Fruit fly (Drosophila melanogaster): Measurements from ENCODE around the gene CG7546.

Gene CG7546

dm6 chr3L:7521847-7522246 lies 11.1 kb downstream of the CG7546 start:
- peak; percentile 16 for TF ChIP-seq kay (GFP tag; ENCODE audit: borderline replicate concordance)
- TF ChIP-seq cic (GFP tag; optimal IDR thresholded peaks at IDR 0.05) = no peak

dm6 chr3L:7527661-7528379 lies 17.0 kb downstream of the CG7546 start:
- TF ChIP-seq kay (GFP tag; ENCODE audit: borderline replicate concordance) = peak; percentile 82
- TF ChIP-seq cnc (optimal IDR thresholded peaks at IDR 0.05) = no peak
- no peak for TF ChIP-seq CG7101 (tag; optimal IDR thresholded peaks at IDR 0.05)
- TF ChIP-seq toe (GFP tag; optimal IDR thresholded peaks at IDR 0.05) = no peak
- no peak for TF ChIP-seq CG33017 (tag; optimal IDR thresholded peaks at IDR 0.05)
- no peak for TF ChIP-seq CG14711 (tag; optimal IDR thresholded peaks at IDR 0.05)

- no peak for TF ChIP-seq CG5204 (GFP tag; optimal IDR thresholded peaks at IDR 0.05)
- TF ChIP-seq CG14711 (tag; optimal IDR thresholded peaks at IDR 0.05) = peak; percentile 45
- no peak for TF ChIP-seq Clk (GFP tag; optimal IDR thresholded peaks at IDR 0.05)
- TF ChIP-seq cic (GFP tag; optimal IDR thresholded peaks at IDR 0.05) = no peak
- no peak for TF ChIP-seq pad (GFP tag; optimal IDR thresholded peaks at IDR 0.05)
- no peak for TF ChIP-seq CG33017 (tag; optimal IDR thresholded peaks at IDR 0.05)
- TF ChIP-seq CG11617 (GFP tag; optimal IDR thresholded peaks at IDR 0.05) = no peak
- peak; percentile 68 for TF ChIP-seq kay (GFP tag; ENCODE audit: borderline replicate concordance)
- TF ChIP-seq Hr96 (GFP tag; optimal IDR thresholded peaks at IDR 0.05) = peak; percentile 4
- no peak for TF ChIP-seq Crg-1 (GFP tag; optimal IDR thresholded peaks at IDR 0.05)
- TF ChIP-seq bab1 (GFP tag; optimal IDR thresholded peaks at IDR 0.05) = no peak
- peak; percentile 24 for TF ChIP-seq CG12768 (GFP tag; optimal IDR thresholded peaks at IDR 0.05)
- peak; percentile 38 for TF ChIP-seq CG7101 (tag; optimal IDR thresholded peaks at IDR 0.05)
- TF ChIP-seq toe (GFP tag; optimal IDR thresholded peaks at IDR 0.05) = peak; percentile 51
- TF ChIP-seq cnc (optimal IDR thresholded peaks at IDR 0.05) = peak in 1 of 2 experiments; percentile 66
- no peak for TF ChIP-seq Mnt (GFP tag; optimal IDR thresholded peaks at IDR 0.05)
Observed at dm6 chr3L:7528380-7529080, 17.7 kb downstream of the CG7546 start, which contains the start of gene lqf. lqf (plus strand) TSS chr3L:7528780.

- TF ChIP-seq toe (GFP tag; optimal IDR thresholded peaks at IDR 0.05) = no peak
- TF ChIP-seq CG12768 (GFP tag; optimal IDR thresholded peaks at IDR 0.05) = peak; percentile 20
- TF ChIP-seq Crg-1 (GFP tag; optimal IDR thresholded peaks at IDR 0.05) = no peak
- TF ChIP-seq CG11617 (GFP tag; optimal IDR thresholded peaks at IDR 0.05) = no peak
- TF ChIP-seq CG1620 (GFP tag; optimal IDR thresholded peaks at IDR 0.05) = no peak
- peak; percentile 19 for TF ChIP-seq Hr96 (GFP tag; optimal IDR thresholded peaks at IDR 0.05)
- TF ChIP-seq ovo (GFP tag; optimal IDR thresholded peaks at IDR 0.05) = peak; percentile 95
- TF ChIP-seq cic (GFP tag; optimal IDR thresholded peaks at IDR 0.05) = peak; percentile 96
- no peak for TF ChIP-seq bab1 (GFP tag; optimal IDR thresholded peaks at IDR 0.05)
- peak; percentile 99 for TF ChIP-seq kay (GFP tag; ENCODE audit: borderline replicate concordance)
- no peak for TF ChIP-seq CG7045 (GFP tag; optimal IDR thresholded peaks at IDR 0.05)
- no peak for TF ChIP-seq CG7101 (tag; optimal IDR thresholded peaks at IDR 0.05)
- peak; percentile 83 for TF ChIP-seq CG14711 (tag; optimal IDR thresholded peaks at IDR 0.05)
- TF ChIP-seq Clk (GFP tag; optimal IDR thresholded peaks at IDR 0.05) = peak; percentile 20
- no peak for TF ChIP-seq CG5204 (GFP tag; optimal IDR thresholded peaks at IDR 0.05)
- TF ChIP-seq cnc (optimal IDR thresholded peaks at IDR 0.05) = no peak
- peak; percentile 60 for TF ChIP-seq pad (GFP tag; optimal IDR thresholded peaks at IDR 0.05)
- peak; percentile 42 for TF ChIP-seq tj (GFP tag; optimal IDR thresholded peaks at IDR 0.05)
Observed at dm6 chr3L:7529081-7530021, 18.6 kb downstream of the CG7546 start.

dm6 chr3L:7530461-7531338 lies 19.9 kb downstream of the CG7546 start:
- TF ChIP-seq ovo (GFP tag; optimal IDR thresholded peaks at IDR 0.05) = no peak
- TF ChIP-seq cic (GFP tag; optimal IDR thresholded peaks at IDR 0.05) = peak; percentile 41

dm6 chr3L:7539736-7540135 lies 28.9 kb downstream of the CG7546 start, which contains the start of gene CG16998:
CG16998 (minus strand) TSS chr3L:7539836.
- TF ChIP-seq kay (GFP tag; ENCODE audit: borderline replicate concordance) = no peak

Data from whole organism, adult.